Fruit fly (Drosophila melanogaster): Measurements from ENCODE around the gene Tie.

DNA sequence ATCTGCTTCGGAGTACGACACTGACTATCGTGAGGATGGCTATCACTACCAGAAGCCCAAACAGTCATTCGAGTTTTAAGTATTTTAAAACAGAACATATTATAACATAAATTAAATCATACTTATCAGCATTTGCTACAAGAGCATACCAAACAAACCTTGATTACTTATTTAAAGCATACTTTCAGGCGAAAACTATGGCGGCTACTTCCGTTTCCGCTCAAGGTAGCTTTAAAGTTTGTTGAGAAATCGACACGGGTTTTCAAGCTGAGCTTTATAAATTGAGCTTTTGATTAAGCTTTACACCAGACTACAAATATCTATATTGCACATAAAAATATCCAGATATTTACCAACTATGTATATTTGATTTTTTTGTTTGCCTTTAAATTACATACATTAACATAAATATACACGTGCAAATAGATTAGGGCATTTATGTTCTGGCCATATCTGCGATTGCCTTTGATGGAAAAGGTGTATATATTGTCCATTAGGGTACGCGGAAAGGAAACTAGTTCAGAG lies 56.9 kb downstream of the Tie start:
- TF ChIP-seq CG32006 (GFP tag; optimal IDR thresholded peaks at IDR 0.05) (peak; percentile 31), ss (GFP tag; optimal IDR thresholded peaks at IDR 0.05) (peak in 1 of 2 experiments; percentile 62), Ets96B (tag; optimal IDR thresholded peaks at IDR 0.05) (no peak), Sox14 (GFP tag; optimal IDR thresholded peaks at IDR 0.05) (no peak), CG11294 (GFP tag; IDR thresholded peaks at IDR 0.05) (no peak), eg (GFP tag; IDR thresholded peaks at IDR 0.05) (peak; percentile 83), OdsH (GFP tag; optimal IDR thresholded peaks at IDR 0.05) (peak; percentile 50), vri (GFP tag; optimal IDR thresholded peaks at IDR 0.05) (peak; percentile 4), CG11762 (GFP tag; optimal IDR thresholded peaks at IDR 0.05; ENCODE audit: insufficient read depth) (peak; percentile 26), CG7368 (GFP tag; optimal IDR thresholded peaks at IDR 0.05) (peak; percentile 36), CG16779 (tag; optimal IDR thresholded peaks at IDR 0.05) (peak; percentile 22), CG1621 (tag; optimal IDR thresholded peaks at IDR 0.05) (no peak), CG6792 (GFP tag; optimal IDR thresholded peaks at IDR 0.05) (peak; percentile 6)

Measured in whole organism, prepupa.